Worm (Caenorhabditis elegans) whole organism, early embryonic: Measurements from ENCODE around the gene cwp-5.

Source experiments
- F13C5.2 ChIP-seq: sonication (generic microtip); optimal IDR thresholded peaks from 2 replicates; lab custom pipeline; 2017; ENCODE audit warnings: mild to moderate bottlenecking, missing genetic modification characterization, inconsistent platforms, missing compliant biosample characterization
- hnd-1 ChIP-seq: sonication (generic microtip); optimal IDR thresholded peaks from 2 replicates; lab custom pipeline; 2016; ENCODE audit warnings: missing genetic modification characterization, missing compliant biosample characterization

ce11 chrX:13200312-13200711, 10.6 kb upstream of the cwp-5 start:
- TF ChIP-seq F13C5.2 (no peak), hnd-1 (tag; lab: Kevin White, UChicago) (no peak)
